Fruit fly (Drosophila melanogaster) whole organism, pupa: ENCODE results near the gene CG46307.

Source experiments
- CG10348 ChIP-seq: fragments of 200-800 bp; sonication (Bioruptor generic); IDR thresholded peaks from 2 replicates; pipeline ENCODE4 v1.3.6; 2022; ENCODE audit warnings: missing biosample characterization, missing genetic modification characterization
- CG13204 ChIP-seq: fragments of 200-800 bp; sonication (Bioruptor generic); optimal IDR thresholded peaks from 2 replicates; lab custom pipeline; 2018; ENCODE audit warnings: missing biosample characterization, mild to moderate bottlenecking, missing genetic modification characterization, moderate library complexity
- CG4496 ChIP-seq: fragments of 200-800 bp; sonication (Bioruptor generic); IDR thresholded peaks from 3 replicates; pipeline ENCODE4 v1.3.6; 2022; ENCODE audit warnings: missing biosample characterization, missing genetic modification characterization
- CG8159 ChIP-seq: fragments of 200-800 bp; sonication (Bioruptor generic); optimal IDR thresholded peaks from 3 replicates; lab custom pipeline; 2018; ENCODE audit warnings: missing biosample characterization, mild to moderate bottlenecking, missing genetic modification characterization, moderate library complexity
- CG8301 ChIP-seq: fragments of 200-800 bp; sonication (Bioruptor generic); optimal IDR thresholded peaks from 2 replicates; lab custom pipeline; 2018; ENCODE audit warnings: missing biosample characterization, mild to moderate bottlenecking, missing genetic modification characterization
- CG9948 ChIP-seq: fragments of 200-800 bp; sonication (Bioruptor generic); optimal IDR thresholded peaks from 2 replicates; lab custom pipeline; 2018; ENCODE audit warnings: missing biosample characterization, mild to moderate bottlenecking, missing genetic modification characterization, moderate library complexity
- EcR ChIP-seq: fragments of 200-800 bp; sonication (Bioruptor generic); optimal IDR thresholded peaks from 3 replicates; lab custom pipeline; 2019; ENCODE audit warnings: missing biosample characterization, missing genetic modification characterization, mild to moderate bottlenecking, moderate library complexity, missing genetic modification reagents
- Ets98B ChIP-seq: fragments of 200-800 bp; sonication (Bioruptor generic); IDR thresholded peaks from 2 replicates; pipeline ENCODE4 v1.3.6; 2022; ENCODE audit warnings: missing biosample characterization, missing genetic modification characterization
- Pif1B ChIP-seq: fragments of 200-800 bp; sonication (Bioruptor generic); optimal IDR thresholded peaks from 3 replicates; lab custom pipeline; 2016; ENCODE audit warnings: missing biosample characterization, missing genetic modification characterization
- gl ChIP-seq: fragments of 200-800 bp; sonication (Bioruptor generic); optimal IDR thresholded peaks from 2 replicates; lab custom pipeline; 2018; ENCODE audit warnings: missing biosample characterization, mild to moderate bottlenecking, missing genetic modification characterization
- rn ChIP-seq: fragments of 200-800 bp; sonication (Bioruptor generic); IDR thresholded peaks from 2 replicates; pipeline ENCODE4 v1.3.6; 2022; ENCODE audit warnings: missing biosample characterization, missing genetic modification characterization

CG46307 gene

DNA sequence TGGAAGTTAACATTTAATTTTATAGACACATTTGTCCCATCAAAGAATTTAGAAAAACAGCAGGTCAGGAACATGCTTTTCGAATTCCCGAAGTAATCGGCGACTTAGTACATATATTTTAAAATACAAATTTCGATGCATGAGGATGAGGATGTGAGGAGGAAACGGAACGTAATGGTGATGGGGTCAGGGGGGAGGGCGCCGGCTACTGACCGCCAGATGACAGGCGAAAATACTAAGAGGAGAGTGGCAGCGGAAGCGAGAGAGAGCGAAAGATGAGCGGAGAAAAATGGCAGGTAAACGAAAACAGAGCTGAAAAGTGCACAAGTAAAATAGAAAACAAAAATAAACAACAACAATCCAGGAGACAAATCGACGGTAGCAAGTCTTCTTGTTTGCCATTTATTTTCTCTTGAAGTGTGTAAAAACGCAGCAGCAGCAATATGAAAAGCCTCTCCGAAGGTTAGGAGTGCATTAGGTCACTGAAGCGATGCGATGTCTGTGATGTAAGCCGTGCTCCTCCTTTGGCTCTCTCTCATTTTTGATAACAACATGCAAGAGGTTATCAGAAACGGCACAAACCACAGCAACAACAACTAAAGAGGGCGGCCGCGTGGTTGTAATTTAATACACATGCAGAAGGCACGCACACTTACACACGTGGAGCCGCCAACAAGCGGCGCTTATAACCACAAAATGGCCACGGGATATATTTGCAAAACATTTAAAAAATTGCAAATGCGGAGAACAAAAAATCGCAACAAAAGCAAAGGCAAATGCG is 74.3 kb downstream of the CG46307 start:
- peak; percentile 9 for TF ChIP-seq EcR (GFP tag; lab: Kevin White, UChicago)
- TF ChIP-seq gl (tag; lab: Kevin White, UChicago) = no peak

DNA sequence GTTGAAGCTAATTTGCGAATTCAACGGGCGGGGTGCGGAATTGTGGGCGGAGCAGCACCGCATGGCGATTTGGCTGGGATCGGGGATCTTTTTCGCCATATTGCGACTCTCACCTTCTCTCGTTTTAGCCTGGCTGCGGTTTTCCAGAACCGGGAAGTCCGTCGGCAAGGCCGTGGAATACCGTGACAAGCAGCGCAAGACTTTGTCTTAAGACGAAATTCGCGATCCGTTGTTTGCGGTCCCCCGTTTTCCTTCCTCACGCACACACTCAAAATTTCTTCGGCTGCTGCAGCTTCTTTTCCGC is 74.8 kb downstream of the CG46307 start:
- TF ChIP-seq Ets98B (GFP tag; lab: Robert Waterston, UW) = no peak
- TF ChIP-seq CG8301 = no peak
- TF ChIP-seq CG4496 = 0 out of 3 replicates have a peak, but pooled peaks have one; percentile 26
- TF ChIP-seq, all 21 proteins: peak for 1

DNA sequence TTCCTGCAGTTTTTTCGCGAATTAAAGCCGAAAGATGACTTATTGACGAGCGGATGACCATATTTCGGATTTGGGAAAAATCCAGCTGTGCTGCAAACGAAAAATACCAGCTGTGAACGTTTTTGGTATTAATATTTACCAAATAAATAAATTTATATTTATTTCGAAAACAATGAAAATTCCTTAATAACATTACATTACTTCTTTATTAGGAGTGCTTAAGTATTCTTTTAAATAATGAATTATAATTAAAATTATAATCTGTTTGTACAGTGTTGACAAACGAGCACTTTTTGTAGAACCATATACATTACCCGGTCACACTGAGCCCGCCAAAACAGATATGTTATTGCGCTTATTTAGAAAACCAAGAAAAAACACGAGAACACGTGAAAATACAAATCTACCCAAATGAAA is 75.3 kb downstream of the CG46307 start, which contains the start of the genes bur and Mcm10:
Gene bur, minus strand, starts transcription at position 69 of the 417 bp plus-strand sequence.
Gene Mcm10, plus strand, starts transcription at position 319 of the 417 bp plus-strand sequence.
- TF ChIP-seq CG8301 (no peak), CG13204 (no peak), CG10348 (no peak), CG8159 (tag; lab: Kevin White, UChicago) (no peak), CG4496 (no peak), rn (no peak), EcR (GFP tag; lab: Kevin White, UChicago) (no peak), CG9948 (tag; lab: Kevin White, UChicago) (no peak), gl (tag; lab: Kevin White, UChicago) (no peak), Pif1B (GFP tag; lab: Kevin White, UChicago) (no peak)
- TF ChIP-seq, all 21 proteins: peak for 0
